Worm (Caenorhabditis elegans) whole organism, L1 larva: ENCODE measurements around the gene cyp-34A6.

Experiments used
- ceh-8 ChIP-seq: fragments of 200-800 bp; sonication (Bioruptor generic); optimal IDR thresholded peaks from 2 replicates; lab custom pipeline; 2018; ENCODE audit warnings: mild to moderate bottlenecking, missing genetic modification characterization, moderate library complexity, missing compliant biosample characterization
- fkh-8 ChIP-seq: sonication (generic microtip); optimal IDR thresholded peaks from 2 replicates; lab custom pipeline; 2016; ENCODE audit warnings: mild to moderate bottlenecking, missing genetic modification characterization, missing compliant biosample characterization
- pag-3 ChIP-seq: sonication (generic microtip); optimal IDR thresholded peaks from 2 replicates; lab custom pipeline; 2017; ENCODE audit warnings: missing genetic modification characterization, mild to moderate bottlenecking, missing compliant biosample characterization, antibody characterized with exemption, borderline replicate concordance; ENCODE audit not compliant: insufficient read depth
- tlp-1 ChIP-seq: fragments of 150-350 bp; optimal IDR thresholded peaks from 2 replicates; lab custom pipeline; 2014; ENCODE audit warnings: missing biosample characterization, missing genetic modification characterization
- unc-62 ChIP-seq: fragments of 150-350 bp; optimal IDR thresholded peaks from 2 replicates; lab custom pipeline; 2014; ENCODE audit warnings: missing biosample characterization, missing genetic modification reagents, missing genetic modification characterization

DNA sequence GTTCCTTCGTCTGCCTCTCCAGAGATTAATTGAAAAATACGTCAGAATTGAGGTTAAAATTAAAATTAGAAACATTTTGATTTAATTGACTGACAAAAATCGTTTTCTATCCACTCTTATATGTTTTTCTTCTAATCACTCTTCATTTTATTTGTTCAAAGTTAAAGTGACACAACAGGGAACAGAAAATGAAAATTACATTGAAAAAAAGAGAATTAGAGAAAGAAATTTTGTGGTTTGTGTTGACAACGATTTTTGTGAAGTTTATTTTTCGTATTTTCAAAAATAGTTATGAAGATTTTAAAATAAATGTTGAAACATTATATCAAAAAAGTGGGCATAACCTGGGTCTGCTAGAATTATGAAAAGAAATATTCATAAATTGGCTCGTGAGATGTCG lies 3.5 kb downstream of the cyp-34A6 start, which contains the start of gene cyp-34A5:
- TF ChIP-seq tlp-1 (tag; lab: Kevin White, UChicago), result no peak
- no peak for TF ChIP-seq unc-62 (GFP tag; lab: Kevin White, UChicago)
- no peak for TF ChIP-seq pag-3
- no peak for TF ChIP-seq fkh-8
- TF ChIP-seq ceh-8 (GFP tag; lab: Kevin White, UChicago), result no peak
